Comparison of ENCODE assay signal across 2 fruit fly cellular contexts in genomic region chr2L:18327592-18328078, dm6.
A peak's percentile ranks its signal among the peaks of the same experiment; 100 is the strongest.
TF ChIP-seq lines count a peak whose summit lies in the region.

No protein-coding gene starts in this region.

TF ChIP-seq in whole organism, embryonic, 481 proteins besides CTCF, POLR2A, EP300 and RAD21 (continued from another document and continues in another):
- TF ChIP-seq CG9932 (GFP tag; IDR thresholded peaks at IDR 0.05; lab: Robert Waterston, UW) (no peak), Chrac-16 (GFP tag; optimal IDR thresholded peaks at IDR 0.05; lab: Kevin White, UChicago) (no peak), tap (tag; optimal IDR thresholded peaks at IDR 0.05; lab: Kevin White, UChicago) (no peak), CG8281 (tag; optimal IDR thresholded peaks at IDR 0.05; lab: Kevin White, UChicago) (no peak), tup (GFP tag; optimal IDR thresholded peaks at IDR 0.05; lab: Kevin White, UChicago) (no peak), lmd (GFP tag; IDR thresholded peaks at IDR 0.05; lab: Robert Waterston, UW) (no peak), sqz (GFP tag; optimal IDR thresholded peaks at IDR 0.05; lab: Kevin White, UChicago) (peak; percentile 90), CG10147 (GFP tag; optimal IDR thresholded peaks at IDR 0.05; lab: Kevin White, UChicago) (no peak), ac (GFP tag; optimal IDR thresholded peaks at IDR 0.05; lab: Kevin White, UChicago) (no peak), nom (GFP tag; optimal IDR thresholded peaks at IDR 0.05; lab: Kevin White, UChicago) (peak; percentile 93), BEAF-32 (GFP tag; optimal IDR thresholded peaks at IDR 0.05; lab: Kevin White, UChicago) (no peak), CG17912 (GFP tag; optimal IDR thresholded peaks at IDR 0.05; lab: Kevin White, UChicago) (no peak), CG16779 (GFP tag; IDR thresholded peaks at IDR 0.05; lab: Robert Waterston, UW) (no peak), Med (GFP tag; lab: Kevin White, UChicago) (peak; percentile 51), CG5245 (GFP tag; optimal IDR thresholded peaks at IDR 0.05; lab: Kevin White, UChicago) (no peak), CG3726 (GFP tag; IDR thresholded peaks at IDR 0.05; lab: Robert Waterston, UW) (no peak), ara (GFP tag; IDR thresholded peaks at IDR 0.05; lab: Robert Waterston, UW) (no peak), NFAT (GFP tag; IDR thresholded peaks at IDR 0.05; lab: Robert Waterston, UW) (no peak), klu (GFP tag; IDR thresholded peaks at IDR 0.05; lab: Robert Waterston, UW) (peak; percentile 8; the same call in 1 of the 2 replicates), otp (GFP tag; IDR thresholded peaks at IDR 0.05; lab: Robert Waterston, UW) (peak; percentile 47; the same call in 1 of the 3 replicates), Dip2 (GFP tag; IDR thresholded peaks at IDR 0.05; lab: Robert Waterston, UW) (no peak), Dek (tag; optimal IDR thresholded peaks at IDR 0.05; lab: Kevin White, UChicago) (no peak), jing (GFP tag; optimal IDR thresholded peaks at IDR 0.05; lab: Kevin White, UChicago) (no peak), CG1792 (GFP tag; optimal IDR thresholded peaks at IDR 0.05; lab: Kevin White, UChicago) (no peak), az2 (GFP tag; optimal IDR thresholded peaks at IDR 0.05; lab: Kevin White, UChicago) (no peak), lab (GFP tag; optimal IDR thresholded peaks at IDR 0.05; lab: Kevin White, UChicago) (peak; percentile 49), kni (GFP tag; optimal IDR thresholded peaks at IDR 0.05; lab: Kevin White, UChicago) (peak; percentile 85), CG2678 (tag; optimal IDR thresholded peaks at IDR 0.05; lab: Kevin White, UChicago) (peak; percentile 30), CG42726 (GFP tag; IDR thresholded peaks at IDR 0.05; lab: Robert Waterston, UW; ENCODE audit: partially characterized antibody) (no peak), CG18011 (GFP tag; optimal IDR thresholded peaks at IDR 0.05; lab: Kevin White, UChicago) (no peak), Elba2 (GFP tag; optimal IDR thresholded peaks at IDR 0.05; lab: Kevin White, UChicago) (no peak), CG1603 (tag; optimal IDR thresholded peaks at IDR 0.05; lab: Kevin White, UChicago) (no peak), zf30C (GFP tag; optimal IDR thresholded peaks at IDR 0.05; lab: Kevin White, UChicago) (no peak), CG11247 (GFP tag; IDR thresholded peaks at IDR 0.05; lab: Robert Waterston, UW) (no peak), CG17568 (GFP tag; optimal IDR thresholded peaks at IDR 0.05; lab: Kevin White, UChicago) (no peak), Gsc (GFP tag; IDR thresholded peaks at IDR 0.05; lab: Robert Waterston, UW) (no peak), Oaz (GFP tag; IDR thresholded peaks at IDR 0.05; lab: Robert Waterston, UW) (no peak), exex (tag; optimal IDR thresholded peaks at IDR 0.05; lab: Kevin White, UChicago) (no peak), Doc2 (GFP tag; IDR thresholded peaks at IDR 0.05; lab: Robert Waterston, UW) (no peak), Nf-YA (GFP tag; IDR thresholded peaks at IDR 0.05; lab: Robert Waterston, UW) (no peak), trem (tag; optimal IDR thresholded peaks at IDR 0.05; lab: Kevin White, UChicago) (no peak), CG10565 (GFP tag; optimal IDR thresholded peaks at IDR 0.05; lab: Kevin White, UChicago) (no peak), CoRest (tag; optimal IDR thresholded peaks at IDR 0.05; lab: Kevin White, UChicago) (peak; percentile 4), CG7372 (GFP tag; IDR thresholded peaks at IDR 0.05; lab: Robert Waterston, UW) (no peak), wor (GFP tag; IDR thresholded peaks at IDR 0.05; lab: Robert Waterston, UW) (no peak), CG2120 (GFP tag; optimal IDR thresholded peaks at IDR 0.05; lab: Kevin White, UChicago) (no peak), CG31441 (GFP tag; IDR thresholded peaks at IDR 0.05; lab: Robert Waterston, UW) (no peak), hb (GFP tag; IDR thresholded peaks at IDR 0.05; lab: Robert Waterston, UW; ENCODE audit: partially characterized antibody) (no peak), emc (GFP tag; optimal IDR thresholded peaks at IDR 0.05; lab: Kevin White, UChicago) (no peak), CG6813 (GFP tag; optimal IDR thresholded peaks at IDR 0.05; lab: Kevin White, UChicago) (peak; percentile 13), Hmx (GFP tag; optimal IDR thresholded peaks at IDR 0.05; lab: Kevin White, UChicago) (no peak), CG6654 (GFP tag; optimal IDR thresholded peaks at IDR 0.05; lab: Kevin White, UChicago) (no peak), mirr (GFP tag; optimal IDR thresholded peaks at IDR 0.05; lab: Kevin White, UChicago) (no peak), CG7928 (GFP tag; optimal IDR thresholded peaks at IDR 0.05; lab: Kevin White, UChicago) (no peak), Awh (GFP tag; IDR thresholded peaks at IDR 0.05; lab: Robert Waterston, UW) (no peak), CG34422 (GFP tag; IDR thresholded peaks at IDR 0.05; lab: Robert Waterston, UW) (no peak), lov (optimal IDR thresholded peaks at IDR 0.05; lab: Kevin White, UChicago) (no peak), lov (GFP tag; IDR thresholded peaks at IDR 0.05; lab: Robert Waterston, UW) (0 out of 3 replicates have a peak, but pooled peaks have one; percentile 8), CG3995 (GFP tag; optimal IDR thresholded peaks at IDR 0.05; lab: Kevin White, UChicago) (peak; percentile 5), lbe (GFP tag; optimal IDR thresholded peaks at IDR 0.05; lab: Kevin White, UChicago) (peak; percentile 53), grn (GFP tag; optimal IDR thresholded peaks at IDR 0.05; lab: Kevin White, UChicago) (no peak), Hmr (GFP tag; optimal IDR thresholded peaks at IDR 0.05; lab: Kevin White, UChicago) (peak; percentile 13), CG4617 (GFP tag; optimal IDR thresholded peaks at IDR 0.05; lab: Kevin White, UChicago; ENCODE audit: borderline replicate concordance) (no peak), danr (GFP tag; IDR thresholded peaks at IDR 0.05; lab: Robert Waterston, UW) (no peak), CG10321 (GFP tag; IDR thresholded peaks at IDR 0.05; lab: Robert Waterston, UW) (0 out of 2 replicates have a peak, but pooled peaks have one; percentile 15), HLH4C (GFP tag; IDR thresholded peaks at IDR 0.05; lab: Robert Waterston, UW; ENCODE audit: partially characterized antibody) (no peak), yki (optimal IDR thresholded peaks at IDR 0.05; lab: Kevin White, UChicago) (no peak), CG9797 (GFP tag; optimal IDR thresholded peaks at IDR 0.05; lab: Kevin White, UChicago) (no peak), Vsx1 (GFP tag; optimal IDR thresholded peaks at IDR 0.05; lab: Kevin White, UChicago) (peak; percentile 44)

TF ChIP-seq in whole organism, prepupa, 60 proteins besides CTCF, POLR2A, EP300 and RAD21 (continued from another document):
- TF ChIP-seq CG11762 (GFP tag; optimal IDR thresholded peaks at IDR 0.05; lab: Kevin White, UChicago; ENCODE audit: insufficient read depth), result peak; percentile 46
- peak; percentile 49 for TF ChIP-seq fd85E (GFP tag; optimal IDR thresholded peaks at IDR 0.05; lab: Kevin White, UChicago)
- peak; percentile 55 for TF ChIP-seq CG3919 (GFP tag; optimal IDR thresholded peaks at IDR 0.05; lab: Kevin White, UChicago)
- peak; percentile 76 for TF ChIP-seq CG8119 (GFP tag; IDR thresholded peaks at IDR 0.05; lab: Robert Waterston, UW)
- no peak for TF ChIP-seq Hr38 (GFP tag; optimal IDR thresholded peaks at IDR 0.05; lab: Kevin White, UChicago)
- TF ChIP-seq Sox15 (GFP tag; optimal IDR thresholded peaks at IDR 0.05; lab: Kevin White, UChicago), result no peak
- TF ChIP-seq CG1621 (tag; optimal IDR thresholded peaks at IDR 0.05; lab: Kevin White, UChicago), result peak; percentile 39
TF ChIP-seq in whole organism, prepupa: peak in this region for 51.
